In the genomic region with DNA sequence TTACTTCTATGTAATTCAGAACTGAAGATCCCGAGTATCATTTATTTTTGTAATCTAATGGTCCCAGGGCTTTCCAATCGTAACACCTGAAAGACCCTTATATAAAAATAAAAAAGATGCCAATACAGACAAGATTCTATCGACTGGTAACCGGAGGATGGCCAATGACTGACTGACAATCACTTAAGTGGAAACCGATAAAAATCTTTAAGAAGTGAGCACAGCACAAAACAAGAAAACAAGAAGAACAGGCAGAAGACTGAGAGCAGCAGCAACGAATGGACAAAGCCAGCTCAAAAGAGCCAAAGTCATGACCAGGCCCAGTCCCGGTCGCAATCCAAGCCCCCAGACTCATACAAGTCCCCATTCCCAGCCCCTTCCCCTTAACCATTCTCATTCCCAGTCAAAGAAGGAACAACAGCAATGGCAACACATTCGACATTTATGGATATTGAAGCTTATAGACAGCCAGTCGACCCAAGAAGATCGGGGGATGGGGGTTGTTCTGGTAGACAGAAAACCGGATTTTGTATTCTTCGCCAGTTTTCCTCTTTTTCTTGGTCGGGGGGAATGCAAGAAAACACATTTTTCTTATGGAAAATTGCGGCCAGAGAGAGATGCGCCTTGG, we compare ENCODE assay signal across 4 fruit fly cellular contexts.
A peak's percentile ranks its signal among the peaks of the same experiment; 100 is the strongest.
TF ChIP-seq lines count a peak whose summit lies in the region.

No protein-coding gene starts in this region.

- TF ChIP-seq CTCF in whole organism, embryonic (GFP tag; optimal IDR thresholded peaks at IDR 0.05; lab: Kevin White, UChicago), result no peak

TF ChIP-seq in whole organism, embryonic, 481 proteins besides CTCF, POLR2A, EP300 and RAD21:
- peak; percentile 64 for TF ChIP-seq pros (GFP tag; optimal IDR thresholded peaks at IDR 0.05; lab: Kevin White, UChicago)
- TF ChIP-seq CG10431 (GFP tag; optimal IDR thresholded peaks at IDR 0.05; lab: Kevin White, UChicago), result no peak
- peak; percentile 59 for TF ChIP-seq grn (GFP tag; optimal IDR thresholded peaks at IDR 0.05; lab: Kevin White, UChicago)
- peak; percentile 42 for TF ChIP-seq abd-A (tag; optimal IDR thresholded peaks at IDR 0.05; lab: Kevin White, UChicago)
- 0 out of 3 replicates have a peak, but pooled peaks have one; percentile 30 for TF ChIP-seq CG2199 (GFP tag; IDR thresholded peaks at IDR 0.05; lab: Robert Waterston, UW)
- TF ChIP-seq crol (GFP tag; IDR thresholded peaks at IDR 0.05; lab: Robert Waterston, UW), result peak; percentile 34; the same call in 1 of the 2 replicates
- no peak for TF ChIP-seq NK7.1 (GFP tag; optimal IDR thresholded peaks at IDR 0.05; lab: Kevin White, UChicago)
- no peak for TF ChIP-seq CG17912 (GFP tag; optimal IDR thresholded peaks at IDR 0.05; lab: Kevin White, UChicago)
- peak; percentile 78 for TF ChIP-seq kni (GFP tag; optimal IDR thresholded peaks at IDR 0.05; lab: Kevin White, UChicago)
- peak in 1 of 2 experiments; percentile 40 for TF ChIP-seq Hr78 (GFP tag; optimal IDR thresholded peaks at IDR 0.05; lab: Kevin White, UChicago)
- TF ChIP-seq Stat92E (GFP tag; optimal IDR thresholded peaks at IDR 0.05; lab: Kevin White, UChicago), result peak in 1 of 3 experiments; percentile 85
- TF ChIP-seq salm (tag; optimal IDR thresholded peaks at IDR 0.05; lab: Kevin White, UChicago), result no peak

TF ChIP-seq in whole organism, prepupa, 60 proteins besides CTCF, POLR2A, EP300 and RAD21:
- TF ChIP-seq Eip78C (GFP tag; lab: Kevin White, UChicago) (peak; percentile 43), CG10631 (GFP tag; optimal IDR thresholded peaks at IDR 0.05; lab: Kevin White, UChicago) (no peak), CG6276 (GFP tag; optimal IDR thresholded peaks at IDR 0.05; lab: Kevin White, UChicago) (no peak)

TF ChIP-seq in whole organism, pupa, 21 proteins besides CTCF, POLR2A, EP300 and RAD21:
- TF ChIP-seq EcR (GFP tag; optimal IDR thresholded peaks at IDR 0.05; lab: Kevin White, UChicago), result peak; percentile 24
- peak; percentile 13 for TF ChIP-seq CG13204 (GFP tag; optimal IDR thresholded peaks at IDR 0.05; lab: Kevin White, UChicago)
- no peak for TF ChIP-seq Ets98B (GFP tag; IDR thresholded peaks at IDR 0.05; lab: Robert Waterston, UW)

TF ChIP-seq in whole organism, wandering third instar larva, 38 proteins besides CTCF, POLR2A, EP300 and RAD21:
- no peak for TF ChIP-seq lola (GFP tag; optimal IDR thresholded peaks at IDR 0.05; lab: Kevin White, UChicago)
- TF ChIP-seq psq (GFP tag; optimal IDR thresholded peaks at IDR 0.05; lab: Kevin White, UChicago), result peak; percentile 37
- no peak for TF ChIP-seq brk (GFP tag; optimal IDR thresholded peaks at IDR 0.05; lab: Kevin White, UChicago)
- TF ChIP-seq Vsx2 (GFP tag; optimal IDR thresholded peaks at IDR 0.05; lab: Kevin White, UChicago; ENCODE audit: partially characterized antibody), result peak; percentile 15
TF ChIP-seq in whole organism, wandering third instar larva: peak in this region for 2.
